Worm (Caenorhabditis elegans): ENCODE results near the gene R13H4.6.

DNA sequence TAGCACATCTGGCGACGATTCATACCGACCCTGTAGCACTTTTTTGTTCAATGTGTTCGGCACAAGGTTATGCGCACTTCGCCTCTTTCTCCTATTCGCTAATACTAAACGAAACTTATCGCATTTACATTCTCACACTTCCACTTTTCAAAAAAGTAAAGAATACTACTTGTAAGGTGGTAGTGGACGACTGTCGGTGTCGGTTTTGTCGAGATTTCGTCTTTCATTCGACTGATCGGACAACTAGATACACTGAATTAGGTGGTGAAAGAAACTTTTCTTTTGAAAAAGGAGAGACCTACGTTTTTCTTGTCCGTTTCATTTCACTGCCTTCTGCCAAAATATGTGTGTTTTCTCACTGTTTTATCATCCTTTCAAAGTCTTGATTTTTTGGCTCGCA lies 34.7 kb downstream of the R13H4.6 start:
- TF ChIP-seq drap-1 (GFP tag; optimal IDR thresholded peaks at IDR 0.05) (no peak), nhr-76 (tag; optimal IDR thresholded peaks at IDR 0.05) (no peak), lin-13 (tag; optimal IDR thresholded peaks at IDR 0.05) (no peak), nhr-28 (tag; optimal IDR thresholded peaks at IDR 0.05) (no peak), sem-2 (GFP tag; optimal IDR thresholded peaks at IDR 0.05) (no peak), sptf-1 (tag; optimal IDR thresholded peaks at IDR 0.05) (no peak), elt-3 (tag; optimal IDR thresholded peaks at IDR 0.05) (no peak), unc-120 (tag; optimal IDR thresholded peaks at IDR 0.05; ENCODE audit: poor library complexity, severe bottlenecking) (no peak), nhr-12 (tag; optimal IDR thresholded peaks at IDR 0.05) (no peak), nhr-237 (tag; optimal IDR thresholded peaks at IDR 0.05) (no peak), unc-62 (GFP tag; optimal IDR thresholded peaks at IDR 0.05) (no peak), pha-4 (tag; optimal IDR thresholded peaks at IDR 0.05) (no peak)
